Worm (Caenorhabditis elegans) whole organism, L3 larva: ENCODE results near the gene amx-1.

Source experiments
- ZK546.5 ChIP-seq: sonication (generic microtip); optimal IDR thresholded peaks from 2 replicates; lab custom pipeline; 2017; ENCODE audit warnings: missing biosample characterization, missing genetic modification characterization
- ama-1 ChIP-seq: fragments of 150-350 bp; optimal IDR thresholded peaks from 2 replicates; lab custom pipeline; 2018
- ceh-16 ChIP-seq: sonication (generic microtip); optimal IDR thresholded peaks from 2 replicates; lab custom pipeline; 2017; ENCODE audit warnings: missing biosample characterization, missing genetic modification characterization
- ceh-9 ChIP-seq: sonication (generic microtip); optimal IDR thresholded peaks from 2 replicates; lab custom pipeline; 2018; ENCODE audit warnings: missing biosample characterization, missing genetic modification characterization
- daf-12 ChIP-seq: fragments of 150-350 bp; optimal IDR thresholded peaks from 2 replicates; lab custom pipeline; 2014; ENCODE audit warnings: missing biosample characterization, missing genetic modification reagents, missing genetic modification characterization
- egl-27 ChIP-seq: sonication (generic microtip); optimal IDR thresholded peaks from 4 replicates; lab custom pipeline; 2017; ENCODE audit warnings: missing biosample characterization, missing genetic modification reagents, missing genetic modification characterization
- egl-5 ChIP-seq: fragments of 150-350 bp; optimal IDR thresholded peaks from 2 replicates; lab custom pipeline; 2017; ENCODE audit warnings: missing biosample characterization, missing genetic modification reagents, missing genetic modification characterization, inconsistent platforms
- elt-1 ChIP-seq: fragments of 150-350 bp; optimal IDR thresholded peaks from 2 replicates; lab custom pipeline; 2014; ENCODE audit warnings: missing biosample characterization, missing genetic modification characterization
- elt-2 ChIP-seq: sonication (generic microtip); optimal IDR thresholded peaks from 2 replicates; lab custom pipeline; 2016; ENCODE audit warnings: missing genetic modification reagents, mild to moderate bottlenecking, missing genetic modification characterization, missing compliant biosample characterization
- elt-3 ChIP-seq, 3 experiments: fragments of 150-350 bp in 1 of 3; sonication (generic microtip) in 2 of 3; optimal IDR thresholded peaks; 2 replicates in 2 of 3; 4 replicates in 1 of 3; lab custom pipeline; 2014 to 2017; ENCODE audit warnings: missing biosample characterization in 3 of 3, missing genetic modification characterization in 3 of 3
- fkh-2 ChIP-seq: fragments of 150-350 bp; optimal IDR thresholded peaks from 2 replicates; lab custom pipeline; 2014; ENCODE audit warnings: missing biosample characterization, missing genetic modification reagents, missing genetic modification characterization
- hmg-11 ChIP-seq: sonication (generic microtip); optimal IDR thresholded peaks from 2 replicates; lab custom pipeline; 2016; ENCODE audit warnings: missing genetic modification characterization, missing compliant biosample characterization
- jun-1 ChIP-seq: fragments of 150-350 bp; optimal IDR thresholded peaks from 2 replicates; lab custom pipeline; 2014; ENCODE audit warnings: missing biosample characterization, missing genetic modification reagents, missing genetic modification characterization
- lin-15B ChIP-seq: fragments of 150-350 bp; optimal IDR thresholded peaks from 2 replicates; lab custom pipeline; 2014; ENCODE audit warnings: missing biosample characterization, missing genetic modification characterization
- lin-39 ChIP-seq: fragments of 150-350 bp; optimal IDR thresholded peaks from 2 replicates; lab custom pipeline; 2018; ENCODE audit warnings: missing biosample characterization, missing genetic modification reagents, missing genetic modification characterization
- lsy-12 ChIP-seq: sonication (generic microtip); optimal IDR thresholded peaks from 2 replicates; lab custom pipeline; 2016; ENCODE audit warnings: mild to moderate bottlenecking, missing genetic modification characterization, missing compliant biosample characterization
- mdl-1 ChIP-seq: fragments of 150-350 bp; optimal IDR thresholded peaks from 2 replicates; lab custom pipeline; 2014; ENCODE audit warnings: missing biosample characterization, missing genetic modification characterization
- nfya-1 ChIP-seq: sonication (generic microtip); optimal IDR thresholded peaks from 2 replicates; lab custom pipeline; 2017; ENCODE audit warnings: missing genetic modification characterization, mild to moderate bottlenecking, missing compliant biosample characterization, antibody characterized with exemption, moderate library complexity; ENCODE audit not compliant: insufficient read depth
- nhr-11 ChIP-seq: fragments of 150-350 bp; optimal IDR thresholded peaks from 2 replicates; lab custom pipeline; 2014; ENCODE audit warnings: missing biosample characterization, missing genetic modification characterization
- nhr-12 ChIP-seq: fragments of 150-350 bp; optimal IDR thresholded peaks from 2 replicates; lab custom pipeline; 2014; ENCODE audit warnings: missing biosample characterization, missing genetic modification characterization
- nhr-25 ChIP-seq: sonication (generic microtip); optimal IDR thresholded peaks from 2 replicates; lab custom pipeline; 2017; ENCODE audit warnings: missing biosample characterization, missing genetic modification characterization
- nhr-28 ChIP-seq: fragments of 150-350 bp; optimal IDR thresholded peaks from 2 replicates; lab custom pipeline; 2014; ENCODE audit warnings: missing biosample characterization, missing genetic modification characterization
- nhr-76 ChIP-seq: fragments of 150-350 bp; sonication (generic microtip); optimal IDR thresholded peaks from 5 replicates; lab custom pipeline; 2014; ENCODE audit warnings: missing biosample characterization, missing genetic modification characterization
- nhr-77 ChIP-seq: fragments of 150-350 bp; optimal IDR thresholded peaks from 2 replicates; lab custom pipeline; 2014; ENCODE audit warnings: missing biosample characterization, missing genetic modification characterization
- pha-4 ChIP-seq: fragments of 150-350 bp; optimal IDR thresholded peaks from 2 replicates; lab custom pipeline; 2014; ENCODE audit warnings: missing biosample characterization, missing genetic modification reagents, missing genetic modification characterization
- pqm-1 ChIP-seq: fragments of 150-350 bp; optimal IDR thresholded peaks from 2 replicates; lab custom pipeline; 2017; ENCODE audit warnings: missing biosample characterization, missing genetic modification characterization, inconsistent platforms
- snpc-4 ChIP-seq: fragments of 150-350 bp; optimal IDR thresholded peaks from 2 replicates; lab custom pipeline; 2014; ENCODE audit warnings: missing biosample characterization, missing genetic modification characterization
- tbx-2 ChIP-seq: sonication (generic microtip); optimal IDR thresholded peaks from 2 replicates; lab custom pipeline; 2016; ENCODE audit warnings: mild to moderate bottlenecking, missing genetic modification characterization, missing compliant biosample characterization
- unc-39 ChIP-seq: sonication (generic microtip); optimal IDR thresholded peaks from 4 replicates; lab custom pipeline; 2017; ENCODE audit warnings: missing biosample characterization, missing genetic modification characterization
- unc-62 ChIP-seq: fragments of 150-350 bp; sonication (generic microtip); optimal IDR thresholded peaks from 4 replicates; lab custom pipeline; 2014; ENCODE audit warnings: missing biosample characterization, missing genetic modification reagents, missing genetic modification characterization
- zag-1 ChIP-seq: fragments of 150-350 bp; optimal IDR thresholded peaks from 2 replicates; lab custom pipeline; 2014; ENCODE audit warnings: missing biosample characterization, missing genetic modification characterization
- ztf-11 ChIP-seq: fragments of 150-350 bp; optimal IDR thresholded peaks from 2 replicates; lab custom pipeline; 2014; ENCODE audit warnings: missing biosample characterization, missing genetic modification characterization
- ztf-4 ChIP-seq: fragments of 150-350 bp; optimal IDR thresholded peaks from 2 replicates; lab custom pipeline; 2014; ENCODE audit warnings: missing biosample characterization, missing genetic modification characterization

The amx-1 gene

ce11 chrIII:3774550-3774949 lies 47.7 kb upstream of the amx-1 start:
- TF ChIP-seq unc-62 (GFP tag; lab: Kevin White, UChicago) (peak; percentile 13), elt-3 (tag; optimal IDR thresholded peaks at IDR 0.05; lab: Kevin White, UChicago) (no peak), nhr-25 (peak; percentile 25)
- TF ChIP-seq, all 47 proteins: peak for 2

DNA sequence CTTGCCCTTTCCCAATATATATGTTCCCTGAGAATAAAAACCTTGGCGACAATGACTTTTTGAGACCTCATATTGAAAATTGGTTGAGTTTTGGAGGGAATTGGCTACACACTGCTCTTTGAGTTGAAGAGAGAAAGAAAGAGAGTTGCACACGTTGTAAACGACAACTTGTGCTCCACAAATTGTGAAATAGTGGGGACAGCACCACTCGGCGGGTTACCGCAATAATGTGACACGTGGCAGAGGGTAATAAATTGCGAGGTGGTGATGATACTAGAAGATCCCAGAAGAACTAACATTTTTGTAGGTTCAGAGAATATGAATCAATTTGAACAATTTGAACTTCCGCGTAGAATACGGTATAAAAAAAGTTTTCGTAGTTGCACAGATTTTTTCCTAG lies 40.4 kb upstream of the amx-1 start:
- TF ChIP-seq nfya-1, result peak; percentile 28
- TF ChIP-seq fkh-2 (tag; lab: Kevin White, UChicago), result no peak
- TF ChIP-seq lin-39 (tag; lab: Kevin White, UChicago), result no peak
- no peak for TF ChIP-seq nhr-76
- TF ChIP-seq egl-5 (tag; lab: Kevin White, UChicago), result peak; percentile 55
- TF ChIP-seq nhr-28 (tag; lab: Kevin White, UChicago), result no peak
- no peak for TF ChIP-seq unc-39 (tag; lab: Kevin White, UChicago)
- no peak for TF ChIP-seq nhr-12
- TF ChIP-seq ceh-16 (tag; lab: Kevin White, UChicago), result no peak
- TF ChIP-seq ztf-11 (tag; lab: Kevin White, UChicago), result no peak
- TF ChIP-seq ztf-4 (tag; lab: Kevin White, UChicago), result no peak
- TF ChIP-seq mdl-1, result no peak
- TF ChIP-seq zag-1 (tag; lab: Kevin White, UChicago), result no peak
- TF ChIP-seq ZK546.5 (tag; lab: Kevin White, UChicago), result no peak
- TF ChIP-seq ceh-9 (tag; lab: Kevin White, UChicago), result no peak
- no peak for TF ChIP-seq pqm-1 (tag; lab: Kevin White, UChicago)

DNA sequence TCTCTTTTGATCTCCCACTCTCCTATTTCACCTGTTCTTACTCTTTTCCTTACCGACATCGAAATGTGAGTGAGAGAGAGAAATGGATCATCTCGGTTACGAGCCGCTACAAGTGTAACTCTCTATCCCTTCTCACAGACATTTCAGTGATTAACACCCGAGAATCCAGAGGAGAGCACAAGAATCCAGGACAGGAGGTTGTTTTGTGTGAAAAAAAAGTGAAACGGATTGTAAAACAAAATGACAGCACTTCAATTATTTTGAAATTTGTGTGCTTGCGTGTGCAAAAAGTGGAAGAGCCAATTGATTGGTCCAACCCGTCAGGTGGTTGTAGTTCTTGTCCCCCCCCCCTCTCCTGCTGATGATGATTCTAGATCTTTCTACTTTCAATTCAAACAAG lies 39.4 kb upstream of the amx-1 start:
- peak; percentile 50 for TF ChIP-seq nhr-11 (tag; lab: Kevin White, UChicago)
- no peak for TF ChIP-seq lin-15B
- peak; percentile 19 for TF ChIP-seq lin-39 (tag; lab: Kevin White, UChicago)
- TF ChIP-seq hmg-11 (tag; lab: Kevin White, UChicago), result no peak
- no peak for TF ChIP-seq ceh-9 (tag; lab: Kevin White, UChicago)
- peak; percentile 61 for TF ChIP-seq nfya-1
- TF ChIP-seq unc-62 (GFP tag; lab: Kevin White, UChicago), result no peak
- no peak for TF ChIP-seq ama-1

- TF ChIP-seq fkh-2 (tag; lab: Kevin White, UChicago) (no peak), pqm-1 (tag; lab: Kevin White, UChicago) (no peak), egl-27 (tag; lab: Kevin White, UChicago) (no peak), nhr-77 (tag; lab: Kevin White, UChicago) (no peak), nhr-11 (tag; lab: Kevin White, UChicago) (no peak), pha-4 (tag; lab: Kevin White, UChicago) (no peak), lsy-12 (tag; lab: Kevin White, UChicago) (no peak), lin-39 (tag; lab: Kevin White, UChicago) (peak; percentile 30), ceh-16 (tag; lab: Kevin White, UChicago) (no peak), tbx-2 (tag; lab: Kevin White, UChicago) (no peak), elt-1 (tag; lab: Kevin White, UChicago) (peak; percentile 49), ceh-9 (tag; lab: Kevin White, UChicago) (no peak), snpc-4 (tag; lab: Kevin White, UChicago) (no peak), nhr-28 (tag; lab: Kevin White, UChicago) (no peak), daf-12 (tag; lab: Kevin White, UChicago) (no peak)
Observed at ce11 chrIII:3783914-3784313, 38.3 kb upstream of the amx-1 start.

ce11 chrIII:3785094-3785493 lies 37.1 kb upstream of the amx-1 start:
- TF ChIP-seq jun-1 (tag; lab: Kevin White, UChicago), result no peak
- peak; percentile 64 for TF ChIP-seq elt-2 (tag; lab: Kevin White, UChicago)
- peak; percentile 53 for TF ChIP-seq pqm-1 (tag; lab: Kevin White, UChicago)
- TF ChIP-seq pha-4 (tag; lab: Kevin White, UChicago), result peak; percentile 14
